Fruit fly (Drosophila melanogaster) Kc167 (cell line): ENCODE measurements around the gene CG11686.

Experiments
- Sin3A ChIP-seq: fragments of >200 bp; optimal IDR thresholded peaks from 2 replicates; lab custom pipeline; 2018; ENCODE audit warnings: missing external identifiers
- psq ChIP-seq: fragments of >200 bp; optimal IDR thresholded peaks from 2 replicates; lab custom pipeline; 2017; ENCODE audit warnings: missing external identifiers

dm6 chr3R:13214347-13214746 is 45.8 kb upstream of the CG11686 start, which contains the start of gene CG8483:
- TF ChIP-seq Sin3A (lab: Kevin White, UChicago) (no peak), psq (no peak)
